Worm (Caenorhabditis elegans) whole organism, young adult: ENCODE data around the gene rsp-6.

Source experiments
- F39B2.1 ChIP-seq: fragments of 200-800 bp; sonication (Bioruptor generic); IDR thresholded peaks from 2 replicates; pipeline ENCODE4 v1.3.6; 2022; ENCODE audit warnings: missing genetic modification reagents, missing genetic modification characterization, missing compliant biosample characterization
- F52B5.7 ChIP-seq: sonication (generic microtip); optimal IDR thresholded peaks from 2 replicates; lab custom pipeline; 2016; ENCODE audit warnings: mild to moderate bottlenecking, missing genetic modification characterization, missing compliant biosample characterization
- F57C9.4 ChIP-seq: sonication (generic microtip); optimal IDR thresholded peaks from 2 replicates; lab custom pipeline; 2017; ENCODE audit warnings: mild to moderate bottlenecking, missing genetic modification characterization, missing compliant biosample characterization
- Y53F4B.3 ChIP-seq: fragments of 200-800 bp; sonication (Bioruptor generic); IDR thresholded peaks from 2 replicates; pipeline ENCODE4 v1.3.6; 2022; ENCODE audit warnings: missing genetic modification reagents, missing genetic modification characterization, missing compliant biosample characterization
- Y79H2A.3 ChIP-seq: fragments of 200-800 bp; sonication (Bioruptor generic); conservative IDR thresholded peaks from 2 replicates; pipeline ENCODE4 v1.3.6; 2022; ENCODE audit warnings: missing genetic modification reagents, missing genetic modification characterization, missing compliant biosample characterization
- Y95B8A.8 ChIP-seq: fragments of 200-800 bp; sonication (Bioruptor generic); IDR thresholded peaks from 2 replicates; pipeline ENCODE4 v1.3.6; 2022; ENCODE audit warnings: missing genetic modification reagents, missing genetic modification characterization, missing compliant biosample characterization
- ZK185.1 ChIP-seq: sonication (generic microtip); optimal IDR thresholded peaks from 2 replicates; lab custom pipeline; 2016; ENCODE audit warnings: mild to moderate bottlenecking, missing genetic modification characterization, missing compliant biosample characterization; ENCODE audit not compliant: poor library complexity, severe bottlenecking
- akir-1 ChIP-seq: fragments of 200-800 bp; sonication (Bioruptor generic); optimal IDR thresholded peaks from 2 replicates; lab custom pipeline; 2018; ENCODE audit warnings: mild to moderate bottlenecking, missing genetic modification characterization, moderate library complexity, missing compliant biosample characterization
- ama-1 ChIP-seq, 3 experiments: fragments of 150-350 bp in 1 of 3; sonication (generic microtip) in 2 of 3; optimal IDR thresholded peaks; 2 replicates each; lab custom pipeline; 2014 to 2018; ENCODE audit warnings: missing biosample characterization in 2 of 3, missing genetic modification characterization in 2 of 3, missing genetic modification reagents in 2 of 3
- attf-6 ChIP-seq: fragments of 200-800 bp; sonication (Bioruptor generic); IDR thresholded peaks from 2 replicates; pipeline ENCODE4 v1.3.6; 2022; ENCODE audit warnings: missing genetic modification reagents, missing genetic modification characterization, missing compliant biosample characterization
- bed-1 ChIP-seq: fragments of 200-800 bp; sonication (Bioruptor generic); IDR thresholded peaks from 2 replicates; pipeline ENCODE4 v1.3.6; 2022; ENCODE audit warnings: missing genetic modification reagents, missing genetic modification characterization, missing compliant biosample characterization
- bed-2 ChIP-seq: fragments of 200-800 bp; sonication (Bioruptor generic); IDR thresholded peaks from 2 replicates; pipeline ENCODE4 v1.3.6; 2022; ENCODE audit warnings: missing genetic modification reagents, missing genetic modification characterization, missing compliant biosample characterization
- ceh-40 ChIP-seq: fragments of 200-800 bp; sonication (Bioruptor generic); IDR thresholded peaks from 2 replicates; pipeline ENCODE4 v1.3.6; 2022; ENCODE audit warnings: missing genetic modification characterization, missing compliant biosample characterization
- ceh-58 ChIP-seq: fragments of 200-800 bp; sonication (Bioruptor generic); IDR thresholded peaks from 2 replicates; pipeline ENCODE4 v1.3.6; 2022; ENCODE audit warnings: missing genetic modification characterization, missing compliant biosample characterization
- die-1 ChIP-seq: sonication (generic microtip); optimal IDR thresholded peaks from 2 replicates; lab custom pipeline; 2016; ENCODE audit warnings: missing genotype, mild to moderate bottlenecking, missing genetic modification characterization, missing compliant biosample characterization
- dox-1 ChIP-seq: fragments of 200-800 bp; sonication (Bioruptor generic); IDR thresholded peaks from 2 replicates; pipeline ENCODE4 v1.3.6; 2022; ENCODE audit warnings: missing genetic modification reagents, missing genetic modification characterization, missing compliant biosample characterization
- egl-44 ChIP-seq: fragments of 200-800 bp; sonication (Bioruptor generic); IDR thresholded peaks from 2 replicates; pipeline ENCODE4 v1.3.6; 2022; ENCODE audit warnings: missing genetic modification reagents, missing genetic modification characterization, missing compliant biosample characterization
- fkh-3 ChIP-seq: sonication (generic microtip); optimal IDR thresholded peaks from 2 replicates; lab custom pipeline; 2016; ENCODE audit warnings: mild to moderate bottlenecking, missing genetic modification characterization, missing compliant biosample characterization
- lin-35 ChIP-seq, 3 experiments: fragments of 150-350 bp in 2 of 3; sonication (generic microtip) in 1 of 3; optimal IDR thresholded peaks; 2 replicates each; lab custom pipeline; 2014 to 2018; ENCODE audit warnings: missing biosample characterization in 3 of 3, missing genetic modification characterization in 3 of 3, missing genetic modification reagents in 3 of 3
- lsy-27 ChIP-seq: sonication (generic microtip); optimal IDR thresholded peaks from 2 replicates; lab custom pipeline; 2017; ENCODE audit warnings: missing genetic modification characterization, mild to moderate bottlenecking, missing compliant biosample characterization, antibody characterized with exemption, missing genotype, borderline replicate concordance; ENCODE audit not compliant: insufficient read depth
- madf-10 ChIP-seq: sonication (generic microtip); optimal IDR thresholded peaks from 2 replicates; lab custom pipeline; 2016; ENCODE audit warnings: mild to moderate bottlenecking, missing genetic modification characterization, missing compliant biosample characterization
- madf-3 ChIP-seq: fragments of 200-800 bp; sonication (Bioruptor generic); IDR thresholded peaks from 2 replicates; pipeline ENCODE4 v1.3.6; 2022; ENCODE audit warnings: missing genetic modification reagents, missing genetic modification characterization, missing compliant biosample characterization
- nhr-179 ChIP-seq: sonication (generic microtip); optimal IDR thresholded peaks from 2 replicates; lab custom pipeline; 2016; ENCODE audit warnings: mild to moderate bottlenecking, missing genetic modification characterization, missing compliant biosample characterization
- nhr-27 ChIP-seq: fragments of 200-800 bp; sonication (Bioruptor generic); optimal IDR thresholded peaks from 2 replicates; lab custom pipeline; 2018; ENCODE audit warnings: mild to moderate bottlenecking, missing genetic modification characterization, moderate library complexity, missing compliant biosample characterization
- nhr-80 ChIP-seq: sonication (generic microtip); optimal IDR thresholded peaks from 2 replicates; lab custom pipeline; 2016; ENCODE audit warnings: missing genetic modification characterization, missing compliant biosample characterization
- nhr-90 ChIP-seq: sonication (generic microtip); optimal IDR thresholded peaks from 2 replicates; lab custom pipeline; 2016; ENCODE audit warnings: missing genotype, mild to moderate bottlenecking, missing genetic modification characterization, missing compliant biosample characterization
- rec-8 ChIP-seq, 2 experiments: sonication (generic microtip); optimal IDR thresholded peaks; 2 replicates each; lab custom pipeline; 2016; ENCODE audit warnings: mild to moderate bottlenecking in 2 of 2, missing genetic modification characterization in 2 of 2, missing genetic modification reagents in 2 of 2, missing genotype in 2 of 2, missing biosample characterization in 1 of 2, missing compliant biosample characterization in 1 of 2, moderate library complexity in 1 of 2
- tlf-1 ChIP-seq: fragments of 200-800 bp; sonication (Bioruptor generic); optimal IDR thresholded peaks from 2 replicates; lab custom pipeline; 2018; ENCODE audit warnings: mild to moderate bottlenecking, missing genetic modification characterization, missing compliant biosample characterization
- unc-130 ChIP-seq: sonication (generic microtip); optimal IDR thresholded peaks from 2 replicates; lab custom pipeline; 2016; ENCODE audit warnings: missing genetic modification reagents, missing genetic modification characterization, missing compliant biosample characterization
- unc-62 ChIP-seq: fragments of 150-350 bp; optimal IDR thresholded peaks from 2 replicates; lab custom pipeline; 2014; ENCODE audit warnings: missing biosample characterization, missing genetic modification reagents, missing genetic modification characterization
- ztf-18 ChIP-seq: sonication (generic microtip); optimal IDR thresholded peaks from 2 replicates; lab custom pipeline; 2016; ENCODE audit warnings: missing genotype, mild to moderate bottlenecking, missing genetic modification characterization, missing compliant biosample characterization
- ztf-28 ChIP-seq: fragments of 200-800 bp; sonication (Bioruptor generic); IDR thresholded peaks from 2 replicates; pipeline ENCODE4 v1.3.6; 2022; ENCODE audit warnings: missing genetic modification reagents, missing genetic modification characterization, missing compliant biosample characterization
- ztf-3 ChIP-seq: fragments of 200-800 bp; sonication (Bioruptor generic); optimal IDR thresholded peaks from 2 replicates; lab custom pipeline; 2018; ENCODE audit warnings: mild to moderate bottlenecking, missing genetic modification characterization, missing compliant biosample characterization
- ztf-6 ChIP-seq: fragments of 200-800 bp; sonication (Bioruptor generic); IDR thresholded peaks from 2 replicates; pipeline ENCODE4 v1.3.6; 2022; ENCODE audit warnings: missing genetic modification reagents, missing genetic modification characterization, missing compliant biosample characterization

rsp-6 gene

DNA sequence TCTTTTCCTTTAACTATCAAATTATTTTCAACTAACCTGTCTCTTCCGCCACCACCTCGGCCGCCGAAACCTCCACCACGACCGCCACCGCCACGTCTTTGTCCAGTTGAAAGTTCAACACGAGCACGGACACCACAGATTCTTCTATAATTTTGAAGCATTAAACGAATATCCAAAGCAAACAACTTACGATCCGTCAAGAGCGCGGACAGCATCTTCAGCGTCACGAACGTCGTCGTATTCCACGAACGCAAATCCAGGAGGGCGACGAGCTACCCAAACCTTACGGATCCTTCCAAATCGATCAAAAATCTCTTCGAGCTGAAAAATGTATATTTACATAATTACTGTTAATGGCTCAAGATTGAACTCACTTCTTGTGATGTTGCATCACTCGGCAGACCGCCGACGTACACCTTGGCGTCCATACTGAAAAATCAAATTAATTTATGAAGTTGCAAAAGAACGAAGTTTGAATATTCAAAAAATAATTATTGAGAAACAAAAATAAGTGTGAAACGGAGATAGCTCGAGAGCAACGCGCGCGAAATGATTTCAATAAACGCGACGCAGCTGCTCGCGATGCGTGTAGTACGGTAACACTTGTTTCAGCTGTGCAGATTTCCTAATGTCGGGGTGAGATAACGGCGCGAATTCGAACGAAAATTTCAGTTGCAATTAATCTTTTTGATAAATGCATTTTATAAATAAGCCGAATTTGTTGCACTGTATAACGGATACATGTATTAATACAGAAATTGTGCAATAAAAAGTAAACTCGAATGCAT, at the start of gene rsp-6 (continued):
- TF ChIP-seq Y95B8A.8 (GFP tag; lab: Robert Waterston, UW): no peak
- no peak for TF ChIP-seq bed-2
- no peak for TF ChIP-seq nhr-179
- TF ChIP-seq ZK185.1 (tag; lab: Kevin White, UChicago): peak; percentile 82
- no peak for TF ChIP-seq F52B5.7 (tag; lab: Kevin White, UChicago)
- TF ChIP-seq ztf-18 (tag; lab: Kevin White, UChicago): peak; percentile 27
- no peak for TF ChIP-seq ztf-3
- TF ChIP-seq tlf-1 (GFP tag; lab: Kevin White, UChicago): peak; percentile 88
- TF ChIP-seq akir-1 (GFP tag; lab: Kevin White, UChicago): no peak
- peak; percentile 14 to 92 (median 56) for TF ChIP-seq lin-35 (GFP tag; optimal IDR thresholded peaks at IDR 0.05; lab: Kevin White, UChicago)
- TF ChIP-seq Y53F4B.3 (GFP tag; lab: Robert Waterston, UW): no peak
- peak; percentile 53 for TF ChIP-seq die-1 (tag; lab: Kevin White, UChicago)
- TF ChIP-seq ceh-40 (GFP tag; lab: Robert Waterston, UW): no peak
- no peak for TF ChIP-seq rec-8 (tag; optimal IDR thresholded peaks at IDR 0.05; lab: Kevin White, UChicago)
- TF ChIP-seq nhr-80 (tag; lab: Kevin White, UChicago): peak; percentile 17
- no peak for TF ChIP-seq lsy-27 (tag; lab: Kevin White, UChicago)
- peak; percentile 66 for TF ChIP-seq unc-130 (GFP tag; lab: Kevin White, UChicago)
- TF ChIP-seq dox-1: peak; percentile 84
- 0 out of 2 replicates have a peak, but pooled peaks have one; percentile 8 for TF ChIP-seq ztf-28 (GFP tag; lab: Robert Waterston, UW)
- no peak for TF ChIP-seq ztf-6 (GFP tag; lab: Robert Waterston, UW)
- no peak for TF ChIP-seq nhr-27 (tag; lab: Kevin White, UChicago)
- TF ChIP-seq unc-62 (GFP tag; lab: Kevin White, UChicago): no peak
- TF ChIP-seq nhr-90 (tag; lab: Kevin White, UChicago): peak; percentile 19
- TF ChIP-seq ceh-58 (GFP tag; lab: Robert Waterston, UW): no peak

DNA sequence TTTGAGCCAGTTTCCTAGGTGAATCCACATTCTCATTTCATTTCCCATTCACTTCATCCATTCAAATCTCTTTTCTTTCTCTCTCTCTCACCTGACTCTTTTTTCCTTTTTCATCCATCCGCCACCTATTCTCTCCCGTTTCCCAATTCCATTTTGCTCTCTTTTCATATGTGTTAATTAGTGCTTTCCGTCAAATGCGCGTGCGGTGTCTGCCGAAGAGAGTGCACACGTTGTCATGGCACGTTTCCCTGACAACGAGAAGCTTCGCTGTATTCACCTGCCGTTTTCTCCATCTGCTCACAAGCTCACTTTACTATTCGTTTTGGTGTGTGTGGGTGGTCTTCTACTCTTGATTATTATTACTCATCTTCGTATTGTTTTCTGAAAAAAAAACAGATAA, 48.9 kb upstream of the rsp-6 start:
- TF ChIP-seq madf-3 (no peak), fkh-3 (tag; lab: Kevin White, UChicago) (no peak), madf-10 (tag; lab: Kevin White, UChicago) (no peak)

DNA sequence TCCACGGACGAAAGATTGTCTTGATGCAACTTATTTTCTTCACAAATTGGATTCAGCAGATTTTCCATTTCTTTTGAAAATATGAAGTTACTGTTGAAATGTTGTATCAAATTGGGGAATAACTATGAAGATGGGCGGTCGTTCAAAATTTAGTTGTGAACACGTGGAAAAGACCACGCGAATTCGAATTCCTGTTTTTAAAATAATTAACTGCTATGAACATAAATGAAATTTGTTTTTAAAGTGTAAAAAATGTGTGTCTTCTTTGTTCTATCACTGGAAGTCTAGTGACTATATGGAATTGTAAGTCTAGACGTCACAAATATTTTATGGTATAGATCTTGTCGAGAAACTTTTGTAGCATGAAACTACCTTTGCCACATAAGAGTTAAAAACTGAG, 47.4 kb upstream of the rsp-6 start, which contains the start of gene C06A6.7:
C06A6.7 (minus strand) TSS at position 101 of the 400 bp plus-strand sequence.
- TF ChIP-seq Y79H2A.3 (GFP tag; lab: Robert Waterston, UW) (no peak), attf-6 (GFP tag; lab: Robert Waterston, UW) (no peak), egl-44 (GFP tag; lab: Robert Waterston, UW) (no peak), bed-1 (GFP tag; lab: Robert Waterston, UW) (no peak), nhr-27 (tag; lab: Kevin White, UChicago) (no peak), ama-1 (optimal IDR thresholded peaks at IDR 0.05; lab: Kevin White, UChicago) (no peak), ama-1 (GFP tag; optimal IDR thresholded peaks at IDR 0.05; lab: Kevin White, UChicago) (no peak), F39B2.1 (no peak), F57C9.4 (tag; lab: Kevin White, UChicago) (no peak)
